Worm (Caenorhabditis elegans): ENCODE results near the gene F14F9.3.

DNA sequence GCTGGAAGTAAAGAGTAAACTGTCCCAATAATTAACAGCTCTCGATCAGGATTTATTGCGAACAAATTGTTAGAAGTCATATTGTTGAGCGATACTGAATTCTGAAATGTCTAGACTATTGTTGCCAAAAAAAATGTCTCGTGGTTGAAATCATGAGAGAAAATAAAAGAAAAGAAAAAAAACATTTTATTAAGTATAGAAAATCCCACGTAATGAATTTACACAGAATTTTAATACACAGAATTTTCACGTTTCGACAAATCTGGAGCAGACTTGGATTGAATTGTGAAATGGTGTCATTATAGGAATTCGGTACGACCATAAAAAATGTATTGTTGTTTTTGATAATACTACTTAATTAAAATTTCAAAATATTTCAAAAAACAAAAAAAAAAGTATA, 34.8 kb downstream of the F14F9.3 start, which contains the start of gene srt-65:
- TF ChIP-seq pha-4 (tag; optimal IDR thresholded peaks at IDR 0.05) (no peak), Y95B8A.8 (GFP tag; IDR thresholded peaks at IDR 0.05) (no peak), Y79H2A.3 (GFP tag; conservative IDR thresholded peaks at IDR 0.05) (no peak), mel-28 (tag; optimal IDR thresholded peaks at IDR 0.05; ENCODE audit: borderline replicate concordance) (no peak), attf-3 (GFP tag; conservative IDR thresholded peaks at IDR 0.05) (no peak)

All from whole organism, young adult.